Fruit fly (Drosophila melanogaster) whole organism, prepupa: ENCODE results near the gene CG43072.

Source experiments
- Blimp-1 ChIP-seq: fragments of 200-800 bp; sonication (Bioruptor generic); optimal IDR thresholded peaks from 3 replicates; lab custom pipeline; 2017; ENCODE audit warnings: missing biosample characterization, missing genetic modification characterization, mild to moderate bottlenecking, moderate library complexity, missing genetic modification reagents
- CG10631 ChIP-seq: fragments of 200-800 bp; sonication (Bioruptor generic); optimal IDR thresholded peaks from 2 replicates; lab custom pipeline; 2016; ENCODE audit warnings: missing biosample characterization, missing genetic modification characterization
- CG10669 ChIP-seq: fragments of 200-800 bp; sonication (Bioruptor generic); optimal IDR thresholded peaks from 3 replicates; lab custom pipeline; 2018; ENCODE audit warnings: missing biosample characterization, mild to moderate bottlenecking, missing genetic modification characterization, moderate library complexity
- CG11294 ChIP-seq: fragments of 200-800 bp; sonication (Bioruptor generic); IDR thresholded peaks from 2 replicates; pipeline ENCODE4 v1.3.6; 2022; ENCODE audit warnings: missing biosample characterization, missing genetic modification characterization
- CG11762 ChIP-seq: fragments of 200-800 bp; sonication (Bioruptor generic); optimal IDR thresholded peaks from 3 replicates; lab custom pipeline; 2016; ENCODE audit warnings: missing biosample characterization, missing genetic modification characterization; ENCODE audit not compliant: insufficient read depth
- CG15336 ChIP-seq: fragments of 200-800 bp; sonication (Bioruptor generic); IDR thresholded peaks from 2 replicates; pipeline ENCODE4 v1.3.6; 2022; ENCODE audit warnings: missing biosample characterization, missing genetic modification characterization
- CG16779 ChIP-seq: fragments of 200-800 bp; sonication (Bioruptor generic); optimal IDR thresholded peaks from 3 replicates; lab custom pipeline; 2017; ENCODE audit warnings: missing biosample characterization, mild to moderate bottlenecking, missing genetic modification characterization
- CG3032 ChIP-seq: fragments of 200-800 bp; optimal IDR thresholded peaks from 2 replicates; lab custom pipeline; 2019; ENCODE audit warnings: missing biosample characterization, mild to moderate bottlenecking, missing genetic modification characterization, moderate library complexity
- CG34406 ChIP-seq: fragments of 200-800 bp; sonication (Bioruptor generic); optimal IDR thresholded peaks from 3 replicates; lab custom pipeline; 2016; ENCODE audit warnings: missing biosample characterization, missing genetic modification characterization
- CG3919 ChIP-seq: fragments of 200-800 bp; sonication (Bioruptor generic); optimal IDR thresholded peaks from 3 replicates; lab custom pipeline; 2016; ENCODE audit warnings: missing biosample characterization, missing genetic modification characterization
- CG6163 ChIP-seq: fragments of 200-800 bp; sonication (Bioruptor generic); IDR thresholded peaks from 3 replicates; pipeline ENCODE4 v1.3.6; 2022; ENCODE audit warnings: missing biosample characterization, missing genetic modification characterization
- CG6276 ChIP-seq: fragments of 200-800 bp; sonication (Bioruptor generic); optimal IDR thresholded peaks from 2 replicates; lab custom pipeline; 2017; ENCODE audit warnings: missing biosample characterization, mild to moderate bottlenecking, missing genetic modification characterization
- CG6792 ChIP-seq: fragments of 200-800 bp; sonication (Bioruptor generic); optimal IDR thresholded peaks from 3 replicates; lab custom pipeline; 2016; ENCODE audit warnings: missing biosample characterization, missing genetic modification characterization
- CG6808 ChIP-seq: fragments of 200-800 bp; sonication (Bioruptor generic); optimal IDR thresholded peaks from 3 replicates; lab custom pipeline; 2017; ENCODE audit warnings: missing biosample characterization, missing genetic modification characterization, mild to moderate bottlenecking, moderate library complexity, missing genetic modification reagents
- CG7368 ChIP-seq: fragments of 200-800 bp; sonication (Bioruptor generic); optimal IDR thresholded peaks from 3 replicates; lab custom pipeline; 2016; ENCODE audit warnings: missing biosample characterization, missing genetic modification characterization
- CG9139 ChIP-seq: fragments of 200-800 bp; sonication (Bioruptor generic); optimal IDR thresholded peaks from 3 replicates; lab custom pipeline; 2017; ENCODE audit warnings: missing biosample characterization, mild to moderate bottlenecking, missing genetic modification characterization
- Eip78C ChIP-seq: fragments of 200-800 bp; sonication (Bioruptor generic); peaks from one replicate; lab custom pipeline; 2016; ENCODE audit warnings: missing biosample characterization, missing genetic modification characterization
- Eip93F ChIP-seq: fragments of 200-800 bp; sonication (Bioruptor generic); optimal IDR thresholded peaks from 2 replicates; lab custom pipeline; 2016; ENCODE audit warnings: missing biosample characterization, mild to moderate bottlenecking, missing genetic modification characterization
- Ets21C ChIP-seq: fragments of 200-800 bp; sonication (Bioruptor generic); optimal IDR thresholded peaks from 3 replicates; lab custom pipeline; 2016; ENCODE audit warnings: missing biosample characterization, missing genetic modification characterization
- Ets96B ChIP-seq: fragments of 200-800 bp; optimal IDR thresholded peaks from 2 replicates; lab custom pipeline; 2019; ENCODE audit warnings: missing biosample characterization, mild to moderate bottlenecking, missing genetic modification characterization, moderate library complexity
- Gug ChIP-seq: fragments of 200-800 bp; sonication (Bioruptor generic); IDR thresholded peaks from 2 replicates; pipeline ENCODE4 v1.3.6; 2022; ENCODE audit warnings: missing biosample characterization, missing genetic modification characterization
- Hr4 ChIP-seq: fragments of 200-800 bp; sonication (Bioruptor generic); optimal IDR thresholded peaks from 3 replicates; lab custom pipeline; 2016; ENCODE audit warnings: missing biosample characterization, missing genetic modification characterization
- Met ChIP-seq: fragments of 200-800 bp; sonication (Bioruptor generic); optimal IDR thresholded peaks from 3 replicates; lab custom pipeline; 2016; ENCODE audit warnings: missing biosample characterization, missing genetic modification characterization
- Sox14 ChIP-seq: fragments of 200-800 bp; sonication (Bioruptor generic); optimal IDR thresholded peaks from 3 replicates; lab custom pipeline; 2016; ENCODE audit warnings: missing biosample characterization, missing genetic modification characterization
- achi ChIP-seq: fragments of 200-800 bp; sonication (Bioruptor generic); optimal IDR thresholded peaks from 3 replicates; lab custom pipeline; 2016; ENCODE audit warnings: missing biosample characterization, missing genetic modification characterization
- cyc ChIP-seq: fragments of 200-800 bp; sonication (Bioruptor generic); optimal IDR thresholded peaks from 3 replicates; lab custom pipeline; 2016; ENCODE audit warnings: missing biosample characterization, missing genetic modification characterization
- dac ChIP-seq: fragments of 200-800 bp; sonication (Bioruptor generic); optimal IDR thresholded peaks from 2 replicates; lab custom pipeline; 2017; ENCODE audit warnings: missing biosample characterization, mild to moderate bottlenecking, missing genetic modification characterization
- dsx ChIP-seq: fragments of 200-800 bp; optimal IDR thresholded peaks from 3 replicates; lab custom pipeline; 2019; ENCODE audit warnings: missing biosample characterization, mild to moderate bottlenecking, missing genetic modification characterization, moderate library complexity; ENCODE audit not compliant: poor library complexity, severe bottlenecking
- eg ChIP-seq: fragments of 200-800 bp; sonication (Bioruptor generic); IDR thresholded peaks from 3 replicates; pipeline ENCODE4 v1.3.6; 2022; ENCODE audit warnings: missing biosample characterization, missing genetic modification characterization
- esn ChIP-seq: fragments of 200-800 bp; sonication (Bioruptor generic); optimal IDR thresholded peaks from 2 replicates; lab custom pipeline; 2016; ENCODE audit warnings: missing biosample characterization, mild to moderate bottlenecking, missing genetic modification characterization, moderate library complexity
- fd59A ChIP-seq: fragments of 200-800 bp; sonication (Bioruptor generic); optimal IDR thresholded peaks from 2 replicates; lab custom pipeline; 2017; ENCODE audit warnings: missing biosample characterization, mild to moderate bottlenecking, missing genetic modification characterization, missing genetic modification reagents
- fd85E ChIP-seq: fragments of 200-800 bp; sonication (Bioruptor generic); optimal IDR thresholded peaks from 3 replicates; lab custom pipeline; 2016; ENCODE audit warnings: missing biosample characterization, missing genetic modification characterization
- fkh ChIP-seq: fragments of 200-800 bp; sonication (Bioruptor generic); optimal IDR thresholded peaks from 3 replicates; lab custom pipeline; 2017; ENCODE audit warnings: missing biosample characterization, mild to moderate bottlenecking, missing genetic modification characterization, moderate library complexity
- lz ChIP-seq: fragments of 200-800 bp; sonication (Bioruptor generic); optimal IDR thresholded peaks from 3 replicates; lab custom pipeline; 2016; ENCODE audit warnings: missing biosample characterization, missing genetic modification characterization
- net ChIP-seq: fragments of 200-800 bp; sonication (Bioruptor generic); optimal IDR thresholded peaks from 3 replicates; lab custom pipeline; 2016; ENCODE audit warnings: missing biosample characterization, missing genetic modification characterization
- pdm3 ChIP-seq: fragments of 200-800 bp; sonication (Bioruptor generic); optimal IDR thresholded peaks from 3 replicates; lab custom pipeline; 2016; ENCODE audit warnings: missing biosample characterization, missing genetic modification characterization
- salr ChIP-seq, 2 experiments: fragments of 200-800 bp; sonication (Bioruptor generic); optimal IDR thresholded peaks; 3 replicates each; lab custom pipeline; 2016 to 2018; ENCODE audit warnings: missing biosample characterization in 2 of 2, missing genetic modification characterization in 2 of 2, mild to moderate bottlenecking in 1 of 2
- spab ChIP-seq: fragments of 200-800 bp; sonication (Bioruptor generic); optimal IDR thresholded peaks from 2 replicates; lab custom pipeline; 2017; ENCODE audit warnings: missing biosample characterization, mild to moderate bottlenecking, missing genetic modification characterization, missing genetic modification reagents
- svp ChIP-seq: fragments of 200-800 bp; sonication (Bioruptor generic); peaks from one replicate; lab custom pipeline; 2016; ENCODE audit warnings: missing biosample characterization, missing genetic modification characterization
- vri ChIP-seq: fragments of 200-800 bp; sonication (Bioruptor generic); optimal IDR thresholded peaks from 3 replicates; lab custom pipeline; 2016; ENCODE audit warnings: missing biosample characterization, mild to moderate bottlenecking, missing genetic modification characterization

The CG43072 gene

dm6 chr3L:21034281-21035221 is 31.1 kb upstream of the CG43072 start, which contains the start of gene siz (continued):
- no peak for TF ChIP-seq CG10669
- no peak for TF ChIP-seq fd59A (GFP tag; lab: Kevin White, UChicago)
- no peak for TF ChIP-seq CG34406 (GFP tag; lab: Kevin White, UChicago)
- no peak for TF ChIP-seq CG6276 (GFP tag; lab: Kevin White, UChicago)
- TF ChIP-seq fkh (GFP tag; lab: Kevin White, UChicago), result no peak
- peak; percentile 41 for TF ChIP-seq vri (GFP tag; lab: Kevin White, UChicago)
- TF ChIP-seq Eip78C, result peak; percentile 72
- no peak for TF ChIP-seq CG11294 (GFP tag; lab: Robert Waterston, UW)
- TF ChIP-seq CG6808 (GFP tag; lab: Kevin White, UChicago), result no peak

DNA sequence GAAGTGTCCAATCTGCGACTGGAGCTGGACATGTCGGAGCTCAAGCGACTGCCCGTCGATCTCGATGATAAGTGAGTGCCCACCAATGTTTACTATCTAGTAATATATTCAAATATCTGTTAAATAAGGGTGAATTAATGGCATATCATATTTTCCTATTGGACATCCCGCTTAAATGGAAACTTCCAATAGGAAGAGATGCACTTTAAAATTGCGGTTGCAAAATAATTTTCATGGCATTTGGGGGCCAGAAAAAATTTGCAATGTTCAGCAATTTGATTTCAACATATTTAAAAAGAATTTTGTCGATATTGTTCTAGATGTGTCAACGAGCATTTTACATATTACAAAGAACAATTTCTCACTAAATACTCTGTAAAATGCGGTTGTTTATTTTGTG is 30.4 kb upstream of the CG43072 start:
- TF ChIP-seq Eip93F (GFP tag; lab: Kevin White, UChicago), result no peak
- TF ChIP-seq CG9139 (GFP tag; lab: Kevin White, UChicago), result no peak
- no peak for TF ChIP-seq Ets21C
- TF ChIP-seq CG6808 (GFP tag; lab: Kevin White, UChicago), result no peak
- no peak for TF ChIP-seq achi (GFP tag; lab: Kevin White, UChicago)
- no peak for TF ChIP-seq Ets96B
- TF ChIP-seq CG11762 (GFP tag; lab: Kevin White, UChicago), result no peak
- no peak for TF ChIP-seq cyc (GFP tag; lab: Kevin White, UChicago)
- no peak for TF ChIP-seq Sox14 (GFP tag; lab: Kevin White, UChicago)
- TF ChIP-seq Gug, result no peak
- no peak for TF ChIP-seq CG16779 (tag; lab: Kevin White, UChicago)
- no peak for TF ChIP-seq dac
- no peak for TF ChIP-seq Met (GFP tag; lab: Kevin White, UChicago)

DNA sequence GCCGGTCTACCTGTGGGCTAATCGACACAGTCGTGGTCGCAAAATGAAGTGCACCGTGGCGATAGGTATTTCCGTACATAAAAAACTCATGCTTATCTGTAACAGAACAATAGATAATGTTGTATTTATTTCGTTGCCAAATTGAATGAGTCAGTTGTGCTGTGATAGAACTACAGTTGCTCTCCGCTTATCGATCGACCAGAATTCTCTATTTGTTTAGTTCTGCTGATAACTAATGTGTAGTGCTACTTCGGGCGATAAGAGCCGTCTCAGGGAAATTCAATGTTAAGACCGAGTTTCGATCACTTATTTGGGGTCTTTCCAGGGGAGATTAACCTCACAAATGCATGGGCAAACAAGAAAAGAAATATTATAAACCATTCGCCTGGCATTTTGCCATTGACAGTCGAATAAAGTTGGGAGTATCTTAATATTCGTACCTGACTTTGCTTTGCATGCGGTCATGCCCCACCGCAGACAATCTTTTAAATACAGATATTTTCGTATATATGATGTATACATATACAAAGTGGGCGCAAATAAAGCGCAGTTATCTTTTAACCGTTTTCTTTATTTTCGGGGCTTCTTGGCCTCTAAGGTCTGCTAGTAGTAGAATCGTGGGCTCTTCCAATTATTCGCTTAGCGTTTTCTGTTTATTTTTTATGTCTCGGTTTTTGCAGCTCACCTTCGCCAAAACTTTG is 29.2 kb upstream of the CG43072 start:
- TF ChIP-seq CG6163 (GFP tag; lab: Robert Waterston, UW), result 0 out of 3 replicates have a peak, but pooled peaks have one; percentile 14
- no peak for TF ChIP-seq fd85E (GFP tag; lab: Kevin White, UChicago)
- TF ChIP-seq fkh (GFP tag; lab: Kevin White, UChicago), result peak; percentile 84
- TF ChIP-seq lz, result no peak
- peak; percentile 65 for TF ChIP-seq svp (GFP tag; lab: Kevin White, UChicago)
- TF ChIP-seq cyc (GFP tag; lab: Kevin White, UChicago), result no peak
- peak; percentile 5 for TF ChIP-seq esn (GFP tag; lab: Kevin White, UChicago)
- no peak for TF ChIP-seq dac
- TF ChIP-seq Ets96B, result no peak
- peak; percentile 2 for TF ChIP-seq Met (GFP tag; lab: Kevin White, UChicago)
- TF ChIP-seq Blimp-1 (GFP tag; lab: Kevin White, UChicago), result no peak
- TF ChIP-seq, all 60 proteins: peak for 5

dm6 chr3L:21037404-21037803 is 28.2 kb upstream of the CG43072 start:
- TF ChIP-seq svp (GFP tag; lab: Kevin White, UChicago) (peak; percentile 75), CG34406 (GFP tag; lab: Kevin White, UChicago) (peak; percentile 35), pdm3 (GFP tag; lab: Kevin White, UChicago) (peak; percentile 64), CG10631 (GFP tag; lab: Kevin White, UChicago) (peak; percentile 39), CG7368 (GFP tag; lab: Kevin White, UChicago) (peak; percentile 8), dsx (GFP tag; lab: Kevin White, UChicago) (peak; percentile 55), eg (peak; percentile 68; the same call in 2 of the 3 replicates), CG6792 (GFP tag; lab: Kevin White, UChicago) (no peak), CG3919 (peak; percentile 64), Hr4 (GFP tag; lab: Kevin White, UChicago) (peak; percentile 73), Ets96B (peak; percentile 35), CG3032 (tag; lab: Kevin White, UChicago) (no peak), fkh (GFP tag; lab: Kevin White, UChicago) (no peak), CG11762 (GFP tag; lab: Kevin White, UChicago) (peak; percentile 9), CG6163 (GFP tag; lab: Robert Waterston, UW) (peak; percentile 65; the same call in 2 of the 3 replicates), CG6808 (GFP tag; lab: Kevin White, UChicago) (no peak), spab (GFP tag; lab: Kevin White, UChicago) (no peak), vri (GFP tag; lab: Kevin White, UChicago) (no peak), net (GFP tag; lab: Kevin White, UChicago) (peak; percentile 56), CG15336 (GFP tag; lab: Robert Waterston, UW) (peak; percentile 80), Blimp-1 (GFP tag; lab: Kevin White, UChicago) (no peak), Gug (no peak), salr (GFP tag; optimal IDR thresholded peaks at IDR 0.05; lab: Kevin White, UChicago) (peak in 1 of 2 experiments; percentile 37)
